Worm (Caenorhabditis elegans): Measurements from ENCODE around the gene ZK381.8.

DNA sequence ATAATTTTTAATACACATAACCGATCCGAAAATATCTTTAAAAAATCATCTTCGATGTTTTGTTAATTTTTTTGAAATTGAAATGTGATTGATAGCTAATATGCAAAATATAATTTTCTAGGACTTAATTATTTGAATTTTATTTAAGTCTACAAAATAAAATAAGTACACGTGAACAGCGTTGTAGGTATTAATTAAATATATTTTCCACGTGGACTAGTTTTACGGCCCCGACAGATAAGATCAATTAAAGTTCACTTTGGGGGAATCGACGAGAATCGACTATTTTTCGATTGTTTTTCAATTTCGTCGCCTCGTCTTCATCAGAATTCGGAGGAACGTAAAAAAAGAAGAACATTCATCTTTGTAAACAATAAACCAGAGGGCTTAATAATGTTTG lies 29.0 kb upstream of the ZK381.8 start, which contains the start of gene C25A8.5:
- no peak for TF ChIP-seq repo-1 (tag; optimal IDR thresholded peaks at IDR 0.05)
- no peak for TF ChIP-seq hlh-26 (GFP tag; conservative IDR thresholded peaks at IDR 0.05)
- no peak for TF ChIP-seq unc-62 (GFP tag; optimal IDR thresholded peaks at IDR 0.05)
- TF ChIP-seq unc-130 (GFP tag; optimal IDR thresholded peaks at IDR 0.05), result no peak
- no peak for TF ChIP-seq atf-7 (tag; optimal IDR thresholded peaks at IDR 0.05)

All from whole organism, young adult.